Worm (Caenorhabditis elegans) whole organism, young adult: ENCODE results near the gene C25G6.3.

Source experiments
- ceh-91 ChIP-seq: fragments of 200-800 bp; sonication (Bioruptor generic); IDR thresholded peaks from 2 replicates; pipeline ENCODE4 v1.3.6; 2022; ENCODE audit warnings: missing genetic modification reagents, missing genetic modification characterization, missing compliant biosample characterization
- efl-1 ChIP-seq: fragments of 150-350 bp; optimal IDR thresholded peaks from 2 replicates; lab custom pipeline; 2014; ENCODE audit warnings: missing biosample characterization, missing genetic modification reagents, missing genetic modification characterization
- him-1 ChIP-seq: sonication (generic microtip); optimal IDR thresholded peaks from 2 replicates; lab custom pipeline; 2016; ENCODE audit warnings: missing genotype, missing genetic modification reagents, missing genetic modification characterization, missing compliant biosample characterization
- hlh-12 ChIP-seq: sonication (generic microtip); optimal IDR thresholded peaks from 2 replicates; lab custom pipeline; 2016; ENCODE audit warnings: missing genetic modification characterization, missing compliant biosample characterization
- nfya-1 ChIP-seq: sonication (generic microtip); optimal IDR thresholded peaks from 2 replicates; lab custom pipeline; 2017; ENCODE audit warnings: antibody characterized with exemption, missing compliant biosample characterization, missing genetic modification characterization, borderline replicate concordance; ENCODE audit not compliant: insufficient read depth
- pha-4 ChIP-seq: fragments of 150-350 bp; sonication (generic microtip); optimal IDR thresholded peaks from 2 replicates; lab custom pipeline; 2014; ENCODE audit warnings: missing biosample characterization, missing genetic modification reagents, missing genetic modification characterization

ce11 chrX:1183258-1183657 lies 55.4 kb downstream of the C25G6.3 start:
- TF ChIP-seq pha-4 (tag; lab: Kevin White, UChicago) (no peak), ceh-91 (no peak), him-1 (tag; lab: Kevin White, UChicago) (no peak), hlh-12 (no peak), nfya-1 (no peak), efl-1 (GFP tag; lab: Kevin White, UChicago) (no peak)
